Fruit fly (Drosophila melanogaster): ENCODE results near the gene CG31300.
A peak's percentile ranks its signal among the peaks of the same experiment; 100 is the strongest.

The CG31300 gene

dm6 chr3R:25329079-25329478 lies 45.7 kb downstream of the CG31300 start, which contains the start of gene CHKov1 (continued):
- TF ChIP-seq Dad (GFP tag; optimal IDR thresholded peaks at IDR 0.05): no peak
- TF ChIP-seq CG31365 (tag; optimal IDR thresholded peaks at IDR 0.05): no peak
- TF ChIP-seq knrl (GFP tag; IDR thresholded peaks at IDR 0.05; ENCODE audit: partially characterized antibody): no peak
- no peak for TF ChIP-seq Stat92E (GFP tag; optimal IDR thresholded peaks at IDR 0.05)
- TF ChIP-seq exex (tag; optimal IDR thresholded peaks at IDR 0.05): peak; percentile 41
- TF ChIP-seq CG7357 (GFP tag; IDR thresholded peaks at IDR 0.05): no peak
- TF ChIP-seq CG9609 (GFP tag; optimal IDR thresholded peaks at IDR 0.05): no peak
- TF ChIP-seq Kr (GFP tag; optimal IDR thresholded peaks at IDR 0.05): no peak
- no peak for TF ChIP-seq Lim3 (GFP tag; IDR thresholded peaks at IDR 0.05)
- TF ChIP-seq grn (GFP tag; optimal IDR thresholded peaks at IDR 0.05): peak; percentile 17
- no peak for TF ChIP-seq Doc2 (GFP tag; IDR thresholded peaks at IDR 0.05)
- TF ChIP-seq CG1832 (GFP tag; optimal IDR thresholded peaks at IDR 0.05): no peak
- TF ChIP-seq CG7987 (GFP tag; optimal IDR thresholded peaks at IDR 0.05): peak; percentile 6
- no peak for TF ChIP-seq eyg (GFP tag; optimal IDR thresholded peaks at IDR 0.05)
- TF ChIP-seq CG12942 (GFP tag; optimal IDR thresholded peaks at IDR 0.05): no peak
- TF ChIP-seq prd (optimal IDR thresholded peaks at IDR 0.05): no peak
- TF ChIP-seq prd (GFP tag; IDR thresholded peaks at IDR 0.05): no peak
- no peak for TF ChIP-seq Hand (GFP tag; optimal IDR thresholded peaks at IDR 0.05)
- no peak for TF ChIP-seq CG1233 (GFP tag; optimal IDR thresholded peaks at IDR 0.05)
- no peak for TF ChIP-seq CG7556 (GFP tag; optimal IDR thresholded peaks at IDR 0.05)
- no peak for TF ChIP-seq zen (tag; optimal IDR thresholded peaks at IDR 0.05)
- peak; percentile 44 for TF ChIP-seq CG3163 (GFP tag; optimal IDR thresholded peaks at IDR 0.05)
- no peak for TF ChIP-seq fru (optimal IDR thresholded peaks at IDR 0.05)
- TF ChIP-seq fd96Cb (tag; optimal IDR thresholded peaks at IDR 0.05): no peak
- no peak for TF ChIP-seq CG16779 (GFP tag; IDR thresholded peaks at IDR 0.05)
- no peak for TF ChIP-seq zfh2 (GFP tag; optimal IDR thresholded peaks at IDR 0.05)
- TF ChIP-seq CG32772 (GFP tag; IDR thresholded peaks at IDR 0.05): no peak
- no peak for TF ChIP-seq tin (GFP tag; optimal IDR thresholded peaks at IDR 0.05)
- TF ChIP-seq CG9727 (GFP tag; optimal IDR thresholded peaks at IDR 0.05): no peak
- no peak for TF ChIP-seq CG10654 (GFP tag; optimal IDR thresholded peaks at IDR 0.05)
- peak; percentile 47 for TF ChIP-seq sens (GFP tag)
- peak; percentile 11 for TF ChIP-seq CG10543 (GFP tag; optimal IDR thresholded peaks at IDR 0.05)
- TF ChIP-seq chm (GFP tag; IDR thresholded peaks at IDR 0.05): no peak
- TF ChIP-seq CG6654 (GFP tag; optimal IDR thresholded peaks at IDR 0.05): no peak
- no peak for TF ChIP-seq gce (GFP tag; IDR thresholded peaks at IDR 0.05)
- TF ChIP-seq CrebB (tag; optimal IDR thresholded peaks at IDR 0.05): peak; percentile 26
- TF ChIP-seq ssp (GFP tag; IDR thresholded peaks at IDR 0.05): no peak
- TF ChIP-seq CG18619 (GFP tag; optimal IDR thresholded peaks at IDR 0.05): no peak
- TF ChIP-seq CG11696 (GFP tag; IDR thresholded peaks at IDR 0.05): no peak
- peak; percentile 67 for TF ChIP-seq Med (GFP tag)
- no peak for TF ChIP-seq CG17328 (GFP tag; IDR thresholded peaks at IDR 0.05)
- TF ChIP-seq Hsf (GFP tag; optimal IDR thresholded peaks at IDR 0.05): no peak
- TF ChIP-seq Optix (GFP tag; IDR thresholded peaks at IDR 0.05): no peak
- TF ChIP-seq CG6175 (GFP tag; IDR thresholded peaks at IDR 0.05): no peak
- no peak for TF ChIP-seq crc (GFP tag; optimal IDR thresholded peaks at IDR 0.05)
- no peak for TF ChIP-seq pan (optimal IDR thresholded peaks at IDR 0.05)
- peak in 1 of 2 experiments; percentile 11 for TF ChIP-seq pan (GFP tag; optimal IDR thresholded peaks at IDR 0.05 in 1 of 2, IDR thresholded peaks at IDR 0.05 in 1 of 2)
- no peak for TF ChIP-seq CG16815 (GFP tag; optimal IDR thresholded peaks at IDR 0.05)
- no peak for TF ChIP-seq CG10979 (tag; optimal IDR thresholded peaks at IDR 0.05)
- TF ChIP-seq hkb (optimal IDR thresholded peaks at IDR 0.05): no peak
- no peak for TF ChIP-seq hkb (GFP tag; IDR thresholded peaks at IDR 0.05)
- no peak for TF ChIP-seq lmd (GFP tag; IDR thresholded peaks at IDR 0.05)
- 0 out of 3 replicates have a peak, but pooled peaks have one; percentile 41 for TF ChIP-seq CG34422 (GFP tag; IDR thresholded peaks at IDR 0.05)
- TF ChIP-seq Opbp (GFP tag; IDR thresholded peaks at IDR 0.05; ENCODE audit: partially characterized antibody): no peak
